Fruit fly (Drosophila melanogaster): ENCODE results near the gene DCTN1-p150.

Gene DCTN1-p150

dm6 chr3L:13982516-13982915, 53.3 kb downstream of the DCTN1-p150 start:
- no peak for TF ChIP-seq Ets98B (GFP tag; IDR thresholded peaks at IDR 0.05)
- no peak for TF ChIP-seq EcR (GFP tag; optimal IDR thresholded peaks at IDR 0.05)
- no peak for TF ChIP-seq CG8159 (tag; optimal IDR thresholded peaks at IDR 0.05)
- no peak for TF ChIP-seq CG32121 (GFP tag; IDR thresholded peaks at IDR 0.05)
